Worm (Caenorhabditis elegans): Measurements from ENCODE around the gene C15H9.3.

C15H9.3 gene

DNA sequence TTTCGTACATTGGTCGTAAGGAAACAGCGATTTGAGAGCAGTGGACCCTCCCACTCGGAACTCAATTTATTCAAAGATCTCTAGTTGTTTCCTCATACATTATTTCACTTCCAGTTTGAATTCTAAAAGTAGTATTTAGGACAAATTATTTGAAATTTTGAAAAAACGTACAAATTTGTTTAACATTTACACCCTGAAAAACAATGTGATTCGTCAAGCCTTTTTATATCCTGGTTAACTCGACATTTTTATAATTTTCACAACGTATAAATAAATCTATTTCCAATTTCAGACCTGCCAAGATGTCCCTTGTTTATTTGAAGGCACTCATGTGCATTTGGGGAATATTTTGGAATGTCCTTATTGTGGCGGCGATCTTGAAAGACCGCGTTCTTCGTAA is at the start of gene C15H9.3:
TSS of gene C15H9.3 (plus strand) at position 301 of the 400 bp plus-strand sequence.
- TF ChIP-seq nhr-47 (tag; optimal IDR thresholded peaks at IDR 0.05) (no peak), F16B12.6 (tag; optimal IDR thresholded peaks at IDR 0.05) (no peak), irx-1 (tag; optimal IDR thresholded peaks at IDR 0.05) (no peak), ama-1 (optimal IDR thresholded peaks at IDR 0.05) (no peak), egl-27 (tag; optimal IDR thresholded peaks at IDR 0.05) (no peak), mdl-1 (tag; optimal IDR thresholded peaks at IDR 0.05) (no peak), nhr-20 (tag; optimal IDR thresholded peaks at IDR 0.05) (no peak), lin-39 (tag; optimal IDR thresholded peaks at IDR 0.05) (no peak), ceh-63 (GFP tag; optimal IDR thresholded peaks at IDR 0.05) (no peak), lsy-2 (tag; optimal IDR thresholded peaks at IDR 0.05) (no peak), fos-1 (tag; optimal IDR thresholded peaks at IDR 0.05) (no peak), ces-1 (GFP tag; optimal IDR thresholded peaks at IDR 0.05) (no peak), isw-1 (GFP tag; IDR thresholded peaks at IDR 0.05) (no peak), lin-14 (GFP tag; optimal IDR thresholded peaks at IDR 0.05) (no peak), fkh-10 (GFP tag; optimal IDR thresholded peaks at IDR 0.05) (no peak), mep-1 (tag; optimal IDR thresholded peaks at IDR 0.05) (no peak), pax-3 (tag; optimal IDR thresholded peaks at IDR 0.05) (no peak)

ce11 chrX:6065936-6066452 is 49.6 kb upstream of the C15H9.3 start, which contains the start of gene ptr-4:
TSS of gene ptr-4 (minus strand) at chrX:6065986.
- TF ChIP-seq fos-1 (tag; optimal IDR thresholded peaks at IDR 0.05), result no peak
- TF ChIP-seq ets-5 (GFP tag; IDR thresholded peaks at IDR 0.05), result no peak
- no peak for TF ChIP-seq hlh-17 (GFP tag; optimal IDR thresholded peaks at IDR 0.05; ENCODE audit: borderline replicate concordance)
- no peak for TF ChIP-seq mdl-1 (tag; optimal IDR thresholded peaks at IDR 0.05)
- TF ChIP-seq ceh-88 (GFP tag; IDR thresholded peaks at IDR 0.05), result no peak
- TF ChIP-seq unc-130 (tag; optimal IDR thresholded peaks at IDR 0.05), result no peak
- no peak for TF ChIP-seq zip-4 (GFP tag; optimal IDR thresholded peaks at IDR 0.05)
- TF ChIP-seq irx-1 (tag; optimal IDR thresholded peaks at IDR 0.05), result no peak
- TF ChIP-seq pax-3 (tag; optimal IDR thresholded peaks at IDR 0.05), result no peak
- no peak for TF ChIP-seq hlh-4 (tag; optimal IDR thresholded peaks at IDR 0.05)
- TF ChIP-seq grh-1 (GFP tag; IDR thresholded peaks at IDR 0.05), result no peak
- TF ChIP-seq egl-27 (tag; optimal IDR thresholded peaks at IDR 0.05), result no peak

DNA sequence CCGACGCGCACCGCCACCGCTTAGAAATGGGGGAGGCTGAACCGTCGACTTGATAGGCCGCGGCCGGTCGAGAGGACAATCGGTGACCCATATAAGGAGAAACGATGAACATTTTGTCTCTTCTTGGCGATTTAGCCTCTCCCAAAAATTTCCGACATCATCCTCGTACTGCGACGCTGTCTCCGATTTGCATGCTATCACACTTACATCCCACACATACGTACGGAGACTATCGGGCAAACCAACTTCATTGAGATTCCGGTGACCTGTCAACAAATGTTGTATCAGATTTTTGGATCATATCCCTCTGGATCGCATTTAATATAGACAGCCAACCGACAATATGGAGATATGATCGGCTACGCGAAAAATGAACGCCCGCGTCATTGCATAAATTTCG is 49.0 kb upstream of the C15H9.3 start:
- no peak for TF ChIP-seq nhr-84 (tag; optimal IDR thresholded peaks at IDR 0.05)
- peak; percentile 63 for TF ChIP-seq blmp-1 (tag; optimal IDR thresholded peaks at IDR 0.05)

DNA sequence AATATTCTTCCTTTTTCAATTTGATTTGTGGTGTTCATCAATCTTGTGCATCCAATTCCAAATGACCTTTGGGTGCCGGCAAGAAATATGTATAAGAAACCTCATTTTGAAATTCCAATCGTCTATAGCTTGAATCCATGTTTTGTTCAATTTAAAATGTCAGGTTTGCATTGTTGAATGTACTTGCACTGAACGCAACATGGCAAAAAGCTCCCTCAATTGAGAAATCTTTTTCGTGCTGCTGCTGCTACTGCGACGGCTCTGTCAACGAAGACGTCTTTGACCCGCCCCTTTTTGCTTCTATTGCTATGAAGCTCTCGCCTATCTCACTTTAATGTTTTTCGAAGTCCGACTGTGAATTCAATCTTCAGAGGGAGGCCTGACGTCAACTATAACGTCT is 40.4 kb upstream of the C15H9.3 start, which contains the start of gene lgc-58:
TSS of gene lgc-58 (plus strand) at position 301 of the 400 bp plus-strand sequence.
- TF ChIP-seq lin-35 (GFP tag; optimal IDR thresholded peaks at IDR 0.05) (no peak), sptf-1 (tag; optimal IDR thresholded peaks at IDR 0.05) (no peak), pag-3 (tag; optimal IDR thresholded peaks at IDR 0.05; ENCODE audit: borderline replicate concordance, insufficient read depth) (no peak)

- peak; percentile 44 for TF ChIP-seq blmp-1 (tag; optimal IDR thresholded peaks at IDR 0.05)
- no peak for TF ChIP-seq fos-1 (tag; optimal IDR thresholded peaks at IDR 0.05)
- TF ChIP-seq nhr-47 (tag; optimal IDR thresholded peaks at IDR 0.05), result no peak
- TF ChIP-seq ztf-11 (tag; optimal IDR thresholded peaks at IDR 0.05), result no peak
- no peak for TF ChIP-seq ceh-8 (GFP tag; optimal IDR thresholded peaks at IDR 0.05)
- no peak for TF ChIP-seq sup-37 (GFP tag; optimal IDR thresholded peaks at IDR 0.05)
- TF ChIP-seq lir-3 (tag; optimal IDR thresholded peaks at IDR 0.05; ENCODE audit: poor library complexity), result no peak
- TF ChIP-seq nhr-28 (tag; optimal IDR thresholded peaks at IDR 0.05), result no peak
- no peak for TF ChIP-seq C34B4.2 (tag; optimal IDR thresholded peaks at IDR 0.05)
- no peak for TF ChIP-seq fkh-4 (tag; optimal IDR thresholded peaks at IDR 0.05; ENCODE audit: borderline replicate concordance)
- TF ChIP-seq ceh-90 (tag; optimal IDR thresholded peaks at IDR 0.05), result no peak
- TF ChIP-seq nhr-237 (tag; optimal IDR thresholded peaks at IDR 0.05), result no peak
- no peak for TF ChIP-seq grh-1 (GFP tag; IDR thresholded peaks at IDR 0.05)
- TF ChIP-seq ceh-82 (tag; optimal IDR thresholded peaks at IDR 0.05), result no peak
- TF ChIP-seq C16A3.4 (tag; optimal IDR thresholded peaks at IDR 0.05), result no peak
- peak; percentile 15 for TF ChIP-seq nhr-20 (tag; optimal IDR thresholded peaks at IDR 0.05)
- TF ChIP-seq elt-3 (tag; optimal IDR thresholded peaks at IDR 0.05), result peak in 3 of 6 experiments; percentile 41 to 72 (median 66)
- peak; percentile 38 for TF ChIP-seq elt-2 (tag; optimal IDR thresholded peaks at IDR 0.05)
- TF ChIP-seq swsn-7 (tag; optimal IDR thresholded peaks at IDR 0.05), result no peak
- TF ChIP-seq lin-35 (GFP tag; optimal IDR thresholded peaks at IDR 0.05), result peak in 1 of 2 experiments; percentile 14
- peak; percentile 48 for TF ChIP-seq lin-14 (GFP tag; optimal IDR thresholded peaks at IDR 0.05)
- no peak for TF ChIP-seq ceh-63 (GFP tag; optimal IDR thresholded peaks at IDR 0.05)
Measured at ce11 chrX:6081793-6082192, 33.8 kb upstream of the C15H9.3 start.
